Worm (Caenorhabditis elegans) whole organism, young adult: Measurements from ENCODE around the gene C11D2.3.
A peak's percentile ranks its signal among the peaks of the same experiment; 100 is the strongest.

Experiments used
- C06A6.2 ChIP-seq: fragments of 200-800 bp; sonication (Bioruptor generic); conservative IDR thresholded peaks from 2 replicates; pipeline ENCODE4 v1.3.6; 2022; ENCODE audit warnings: missing genetic modification characterization, missing compliant biosample characterization
- C17E4.6 ChIP-seq: fragments of 200-800 bp; sonication (Bioruptor generic); IDR thresholded peaks from 2 replicates; pipeline ENCODE4 v1.3.6; 2022; ENCODE audit warnings: missing genetic modification reagents, missing genetic modification characterization, missing compliant biosample characterization
- D2030.7 ChIP-seq: fragments of 200-800 bp; sonication (Bioruptor generic); IDR thresholded peaks from 2 replicates; pipeline ENCODE4 v1.3.6; 2022; ENCODE audit warnings: missing genetic modification reagents, missing genetic modification characterization, missing compliant biosample characterization
- F22D6.2 ChIP-seq: sonication (generic microtip); optimal IDR thresholded peaks from 2 replicates; lab custom pipeline; 2016; ENCODE audit warnings: mild to moderate bottlenecking, missing genetic modification characterization, missing compliant biosample characterization
- F23B12.7 ChIP-seq: sonication (generic microtip); optimal IDR thresholded peaks from 2 replicates; lab custom pipeline; 2017; ENCODE audit warnings: missing genetic modification characterization, mild to moderate bottlenecking, missing compliant biosample characterization, antibody characterized with exemption, moderate library complexity; ENCODE audit not compliant: insufficient read depth
- F33H1.4 ChIP-seq: fragments of 200-800 bp; sonication (Bioruptor generic); IDR thresholded peaks from 2 replicates; pipeline ENCODE4 v1.3.6; 2022; ENCODE audit warnings: missing genetic modification reagents, missing genetic modification characterization, missing compliant biosample characterization
- F39B2.1 ChIP-seq: fragments of 200-800 bp; sonication (Bioruptor generic); IDR thresholded peaks from 2 replicates; pipeline ENCODE4 v1.3.6; 2022; ENCODE audit warnings: missing genetic modification reagents, missing genetic modification characterization, missing compliant biosample characterization
- F49E8.2 ChIP-seq: sonication (generic microtip); optimal IDR thresholded peaks from 3 replicates; lab custom pipeline; 2017; ENCODE audit warnings: missing genetic modification characterization, mild to moderate bottlenecking, missing compliant biosample characterization, antibody characterized with exemption, moderate library complexity; ENCODE audit not compliant: insufficient read depth
- F52B5.7 ChIP-seq: sonication (generic microtip); optimal IDR thresholded peaks from 2 replicates; lab custom pipeline; 2016; ENCODE audit warnings: mild to moderate bottlenecking, missing genetic modification characterization, missing compliant biosample characterization
- F57C9.4 ChIP-seq: sonication (generic microtip); optimal IDR thresholded peaks from 2 replicates; lab custom pipeline; 2017; ENCODE audit warnings: mild to moderate bottlenecking, missing genetic modification characterization, missing compliant biosample characterization
- K12H6.12 ChIP-seq: fragments of 200-800 bp; sonication (Bioruptor generic); optimal IDR thresholded peaks from 2 replicates; lab custom pipeline; 2018; ENCODE audit warnings: mild to moderate bottlenecking, missing genetic modification characterization, missing compliant biosample characterization
- Y56A3A.18 ChIP-seq: fragments of 200-800 bp; sonication (Bioruptor generic); IDR thresholded peaks from 2 replicates; pipeline ENCODE4 v1.3.6; 2022; ENCODE audit warnings: missing genetic modification reagents, missing genetic modification characterization, missing compliant biosample characterization
- Y95B8A.8 ChIP-seq: fragments of 200-800 bp; sonication (Bioruptor generic); IDR thresholded peaks from 2 replicates; pipeline ENCODE4 v1.3.6; 2022; ENCODE audit warnings: missing genetic modification reagents, missing genetic modification characterization, missing compliant biosample characterization
- aptf-3 ChIP-seq: fragments of 200-800 bp; sonication (Bioruptor generic); IDR thresholded peaks from 2 replicates; pipeline ENCODE4 v1.3.6; 2022; ENCODE audit warnings: missing genetic modification characterization, missing compliant biosample characterization
- attf-6 ChIP-seq: fragments of 200-800 bp; sonication (Bioruptor generic); IDR thresholded peaks from 2 replicates; pipeline ENCODE4 v1.3.6; 2022; ENCODE audit warnings: missing genetic modification reagents, missing genetic modification characterization, missing compliant biosample characterization
- cebp-1 ChIP-seq, 2 experiments: fragments of 200-800 bp in 1 of 2; sonication (Bioruptor generic) in 1 of 2; sonication (generic microtip) in 1 of 2; IDR thresholded peaks in 1 of 2; optimal IDR thresholded peaks in 1 of 2; 2 replicates each; pipeline versions ENCODE4 v1.3.6 to Lab custom; 2017 to 2022; ENCODE audit warnings: missing compliant biosample characterization in 2 of 2, missing genetic modification characterization in 2 of 2, mild to moderate bottlenecking in 1 of 2, missing genetic modification reagents in 1 of 2, moderate library complexity in 1 of 2
- cebp-2 ChIP-seq: fragments of 200-800 bp; sonication (Bioruptor generic); IDR thresholded peaks from 2 replicates; pipeline ENCODE4 v1.3.6; 2022; ENCODE audit warnings: missing genetic modification characterization, missing compliant biosample characterization
- ceh-100 ChIP-seq: fragments of 200-800 bp; sonication (Bioruptor generic); IDR thresholded peaks from 2 replicates; pipeline ENCODE4 v1.3.6; 2022; ENCODE audit warnings: missing genetic modification reagents, missing genetic modification characterization, missing compliant biosample characterization
- ceh-40 ChIP-seq: fragments of 200-800 bp; sonication (Bioruptor generic); IDR thresholded peaks from 2 replicates; pipeline ENCODE4 v1.3.6; 2022; ENCODE audit warnings: missing genetic modification characterization, missing compliant biosample characterization
- ceh-91 ChIP-seq: fragments of 200-800 bp; sonication (Bioruptor generic); IDR thresholded peaks from 2 replicates; pipeline ENCODE4 v1.3.6; 2022; ENCODE audit warnings: missing genetic modification reagents, missing genetic modification characterization, missing compliant biosample characterization
- chd-7 ChIP-seq: sonication (generic microtip); optimal IDR thresholded peaks from 2 replicates; lab custom pipeline; 2016; ENCODE audit warnings: mild to moderate bottlenecking, missing genetic modification characterization, moderate library complexity, missing compliant biosample characterization
- efl-1 ChIP-seq: fragments of 150-350 bp; optimal IDR thresholded peaks from 2 replicates; lab custom pipeline; 2014; ENCODE audit warnings: missing biosample characterization, missing genetic modification reagents, missing genetic modification characterization
- egl-44 ChIP-seq: fragments of 200-800 bp; sonication (Bioruptor generic); IDR thresholded peaks from 2 replicates; pipeline ENCODE4 v1.3.6; 2022; ENCODE audit warnings: missing genetic modification reagents, missing genetic modification characterization, missing compliant biosample characterization
- fkh-3 ChIP-seq: sonication (generic microtip); optimal IDR thresholded peaks from 2 replicates; lab custom pipeline; 2016; ENCODE audit warnings: mild to moderate bottlenecking, missing genetic modification characterization, missing compliant biosample characterization
- hmg-1.2 ChIP-seq: fragments of 200-800 bp; sonication (Bioruptor generic); IDR thresholded peaks from 2 replicates; pipeline ENCODE4 v1.3.6; 2022; ENCODE audit warnings: missing genetic modification reagents, missing genetic modification characterization, missing compliant biosample characterization
- lag-1 ChIP-seq: fragments of 200-800 bp; sonication (Bioruptor generic); IDR thresholded peaks from 2 replicates; pipeline ENCODE4 v1.3.6; 2022; ENCODE audit warnings: missing genetic modification reagents, missing genetic modification characterization, missing compliant biosample characterization
- let-526 ChIP-seq: fragments of 200-800 bp; sonication (Bioruptor generic); IDR thresholded peaks from 2 replicates; pipeline ENCODE4 v1.3.6; 2022; ENCODE audit warnings: missing genetic modification reagents, missing genetic modification characterization, missing compliant biosample characterization
- let-607 ChIP-seq, 2 experiments: fragments of 200-800 bp in 1 of 2; sonication (Bioruptor generic) in 1 of 2; sonication (generic microtip) in 1 of 2; optimal IDR thresholded peaks; 2 replicates each; lab custom pipeline; 2016 to 2018; ENCODE audit warnings: mild to moderate bottlenecking in 2 of 2, missing compliant biosample characterization in 2 of 2, missing genetic modification characterization in 2 of 2, moderate library complexity in 2 of 2, missing genotype in 1 of 2
- lin-26 ChIP-seq: fragments of 200-800 bp; sonication (Bioruptor generic); IDR thresholded peaks from 2 replicates; pipeline ENCODE4 v1.3.6; 2022; ENCODE audit warnings: missing genetic modification reagents, missing genetic modification characterization, missing compliant biosample characterization
- lsl-1 ChIP-seq: fragments of 200-800 bp; sonication (Bioruptor generic); optimal IDR thresholded peaks from 2 replicates; lab custom pipeline; 2018; ENCODE audit warnings: mild to moderate bottlenecking, missing genetic modification characterization, moderate library complexity, missing compliant biosample characterization
- madf-8 ChIP-seq: fragments of 200-800 bp; sonication (Bioruptor generic); conservative IDR thresholded peaks from 2 replicates; pipeline ENCODE4 v1.3.6; 2022; ENCODE audit warnings: missing genetic modification reagents, missing genetic modification characterization, missing compliant biosample characterization
- mcd-1 ChIP-seq: fragments of 200-800 bp; sonication (Bioruptor generic); IDR thresholded peaks from 2 replicates; pipeline ENCODE4 v1.3.6; 2022; ENCODE audit warnings: missing genetic modification reagents, missing genetic modification characterization, missing compliant biosample characterization
- nfya-1 ChIP-seq: sonication (generic microtip); optimal IDR thresholded peaks from 2 replicates; lab custom pipeline; 2017; ENCODE audit warnings: antibody characterized with exemption, missing compliant biosample characterization, missing genetic modification characterization, borderline replicate concordance; ENCODE audit not compliant: insufficient read depth
- nfya-2 ChIP-seq: fragments of 200-800 bp; sonication (Bioruptor generic); IDR thresholded peaks from 2 replicates; pipeline ENCODE4 v1.3.6; 2022; ENCODE audit warnings: missing genetic modification reagents, missing genetic modification characterization, missing compliant biosample characterization
- nfyb-1 ChIP-seq: fragments of 200-800 bp; sonication (Bioruptor generic); IDR thresholded peaks from 2 replicates; pipeline ENCODE4 v1.3.6; 2022; ENCODE audit warnings: missing genetic modification reagents, missing genetic modification characterization, missing compliant biosample characterization
- pbrm-1 ChIP-seq: fragments of 200-800 bp; sonication (Bioruptor generic); IDR thresholded peaks from 2 replicates; pipeline ENCODE4 v1.3.6; 2022; ENCODE audit warnings: missing genetic modification reagents, missing genetic modification characterization, missing compliant biosample characterization
- rec-8 ChIP-seq, 2 experiments: sonication (generic microtip); optimal IDR thresholded peaks; 2 replicates each; lab custom pipeline; 2016; ENCODE audit warnings: mild to moderate bottlenecking in 2 of 2, missing genetic modification characterization in 2 of 2, missing genetic modification reagents in 2 of 2, missing genotype in 2 of 2, missing biosample characterization in 1 of 2, missing compliant biosample characterization in 1 of 2, moderate library complexity in 1 of 2
- snpc-1.1 ChIP-seq: sonication (generic microtip); optimal IDR thresholded peaks from 2 replicates; lab custom pipeline; 2017; ENCODE audit warnings: missing genetic modification characterization, mild to moderate bottlenecking, missing compliant biosample characterization, antibody characterized with exemption, moderate library complexity, missing genotype, missing genetic modification reagents; ENCODE audit not compliant: insufficient read depth
- snpc-1.3 ChIP-seq: sonication (generic microtip); optimal IDR thresholded peaks from 2 replicates; lab custom pipeline; 2017; ENCODE audit warnings: missing genetic modification characterization, mild to moderate bottlenecking, missing compliant biosample characterization, antibody characterized with exemption, moderate library complexity, missing genotype, missing genetic modification reagents; ENCODE audit not compliant: insufficient read depth
- unc-130 ChIP-seq: sonication (generic microtip); optimal IDR thresholded peaks from 2 replicates; lab custom pipeline; 2016; ENCODE audit warnings: missing genetic modification reagents, missing genetic modification characterization, missing compliant biosample characterization
- zfh-2 ChIP-seq: fragments of 200-800 bp; sonication (Bioruptor generic); conservative IDR thresholded peaks from 2 replicates; pipeline ENCODE4 v1.3.6; 2022; ENCODE audit warnings: missing genetic modification reagents, missing genetic modification characterization, missing compliant biosample characterization
- ztf-18 ChIP-seq: sonication (generic microtip); optimal IDR thresholded peaks from 2 replicates; lab custom pipeline; 2016; ENCODE audit warnings: missing genotype, mild to moderate bottlenecking, missing genetic modification characterization, missing compliant biosample characterization
- ztf-25 ChIP-seq: fragments of 200-800 bp; sonication (Bioruptor generic); IDR thresholded peaks from 2 replicates; pipeline ENCODE4 v1.3.6; 2022; ENCODE audit warnings: missing genetic modification reagents, missing genetic modification characterization, missing compliant biosample characterization
- ztf-28 ChIP-seq: fragments of 200-800 bp; sonication (Bioruptor generic); IDR thresholded peaks from 2 replicates; pipeline ENCODE4 v1.3.6; 2022; ENCODE audit warnings: missing genetic modification reagents, missing genetic modification characterization, missing compliant biosample characterization
- ztf-6 ChIP-seq: fragments of 200-800 bp; sonication (Bioruptor generic); IDR thresholded peaks from 2 replicates; pipeline ENCODE4 v1.3.6; 2022; ENCODE audit warnings: missing genetic modification reagents, missing genetic modification characterization, missing compliant biosample characterization

Gene C11D2.3

DNA sequence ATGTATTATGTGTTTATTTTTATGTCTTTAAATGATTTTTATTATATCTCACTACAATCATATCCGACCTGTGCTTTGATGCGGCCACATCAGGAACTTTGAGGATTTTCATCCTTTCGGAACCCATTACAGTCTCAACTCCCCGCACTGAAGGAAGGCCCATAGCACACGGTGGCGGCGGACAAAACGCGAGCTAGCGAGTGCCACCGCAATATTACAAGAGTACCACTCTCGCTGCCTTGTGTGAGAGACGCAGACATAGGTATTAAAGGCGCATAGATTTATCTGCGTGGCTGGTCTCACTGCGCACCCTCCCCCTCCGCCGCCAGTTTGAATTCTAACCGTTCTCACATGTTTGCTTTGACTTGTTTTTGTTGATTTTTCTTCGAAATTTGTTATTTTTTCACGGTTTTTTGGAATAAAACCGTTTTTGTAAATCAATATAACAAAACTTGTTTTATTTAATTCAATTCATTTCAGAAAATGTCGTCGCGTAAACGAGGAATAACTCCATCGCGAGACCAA lies 33.8 kb upstream of the C11D2.3 start, which contains the start of gene zen-4 (continued):
- TF ChIP-seq attf-6, result peak; percentile 96
- TF ChIP-seq snpc-1.3 (tag; lab: Kevin White, UChicago), result peak; percentile 86
- no peak for TF ChIP-seq F22D6.2
- peak; percentile 83 for TF ChIP-seq ceh-91
- TF ChIP-seq F49E8.2, result peak; percentile 99
- no peak for TF ChIP-seq egl-44 (GFP tag; lab: Robert Waterston, UW)
- peak; percentile 80; the same call in 1 of the 2 replicates for TF ChIP-seq Y56A3A.18
- peak; percentile 86 for TF ChIP-seq lsl-1 (GFP tag; lab: Kevin White, UChicago)
- no peak for TF ChIP-seq nfya-1 (tag; lab: Kevin White, UChicago)
- TF ChIP-seq let-607 (tag; optimal IDR thresholded peaks at IDR 0.05; lab: Kevin White, UChicago), result no peak
- TF ChIP-seq nfyb-1, result peak; percentile 71; the same call in 1 of the 2 replicates
- peak; percentile 97 for TF ChIP-seq snpc-1.1 (tag; lab: Kevin White, UChicago)
- TF ChIP-seq ztf-6 (GFP tag; lab: Robert Waterston, UW), result no peak
- no peak for TF ChIP-seq ceh-40
- no peak for TF ChIP-seq zfh-2 (GFP tag; lab: Robert Waterston, UW)
- TF ChIP-seq unc-130 (GFP tag; lab: Kevin White, UChicago), result peak; percentile 82
- TF ChIP-seq let-526, result peak; percentile 69; the same call in 1 of the 2 replicates
- TF ChIP-seq cebp-2 (GFP tag; lab: Robert Waterston, UW), result peak; percentile 76; the same call in 1 of the 2 replicates
- peak; percentile 95 for TF ChIP-seq D2030.7 (GFP tag; lab: Robert Waterston, UW)
- TF ChIP-seq ztf-25 (GFP tag; lab: Robert Waterston, UW), result no peak
- peak; percentile 90 for TF ChIP-seq C17E4.6 (GFP tag; lab: Robert Waterston, UW)
- peak; percentile 70 for TF ChIP-seq efl-1 (GFP tag; lab: Kevin White, UChicago)
- no peak for TF ChIP-seq C06A6.2 (GFP tag; lab: Robert Waterston, UW)
- peak; percentile 100 for TF ChIP-seq pbrm-1
- 0 out of 2 replicates have a peak, but pooled peaks have one; percentile 54 for TF ChIP-seq ztf-28 (GFP tag; lab: Robert Waterston, UW)
- TF ChIP-seq ztf-18 (tag; lab: Kevin White, UChicago), result peak; percentile 52
- no peak for TF ChIP-seq cebp-1 (GFP tag; IDR thresholded peaks at IDR 0.05; lab: Robert Waterston, UW)
- peak; percentile 42 for TF ChIP-seq cebp-1 (tag; optimal IDR thresholded peaks at IDR 0.05; lab: Kevin White, UChicago)
- TF ChIP-seq F57C9.4 (tag; lab: Kevin White, UChicago), result no peak
- TF ChIP-seq Y95B8A.8 (GFP tag; lab: Robert Waterston, UW), result peak; percentile 83; the same call in 1 of the 2 replicates
- TF ChIP-seq K12H6.12 (tag; lab: Kevin White, UChicago), result no peak
- peak; percentile 5 for TF ChIP-seq chd-7
- TF ChIP-seq F23B12.7 (tag; lab: Kevin White, UChicago), result peak; percentile 24
- peak; percentile 84 for TF ChIP-seq lin-26 (GFP tag; lab: Robert Waterston, UW)
- TF ChIP-seq rec-8 (tag; optimal IDR thresholded peaks at IDR 0.05; lab: Kevin White, UChicago), result peak; percentile 30 to 72
- peak; percentile 89 for TF ChIP-seq F33H1.4
- peak; percentile 85 for TF ChIP-seq mcd-1 (GFP tag; lab: Robert Waterston, UW)
- TF ChIP-seq aptf-3 (GFP tag; lab: Robert Waterston, UW), result 0 out of 2 replicates have a peak, but pooled peaks have one; percentile 51
- no peak for TF ChIP-seq lag-1 (GFP tag; lab: Robert Waterston, UW)
- peak; percentile 75 for TF ChIP-seq madf-8 (GFP tag; lab: Robert Waterston, UW)
- TF ChIP-seq hmg-1.2 (GFP tag; lab: Robert Waterston, UW), result peak; percentile 96
- TF ChIP-seq F52B5.7, result no peak
- peak; percentile 33; the same call in 1 of the 2 replicates for TF ChIP-seq ceh-100 (GFP tag; lab: Robert Waterston, UW)
- TF ChIP-seq nfya-2 (GFP tag; lab: Robert Waterston, UW), result 0 out of 2 replicates have a peak, but pooled peaks have one; percentile 68
- peak; percentile 67; the same call in 1 of the 2 replicates for TF ChIP-seq F39B2.1 (GFP tag; lab: Robert Waterston, UW)
- TF ChIP-seq fkh-3 (tag; lab: Kevin White, UChicago), result no peak
